Worm (Caenorhabditis elegans) whole organism, young adult: ENCODE data around the gene Y73B3B.1.
"Not testable (repeated sequence)": the region's sequence is repeated elsewhere in the genome, so short reads cannot be mapped to it uniquely, and the experiment has no call there.

Source experiments
- Y67H2A.10 ChIP-seq: fragments of 200-800 bp; sonication (Bioruptor generic); conservative IDR thresholded peaks from 2 replicates; pipeline ENCODE4 v1.3.6; 2022; ENCODE audit warnings: missing genetic modification reagents, missing genetic modification characterization, missing compliant biosample characterization
- Y79H2A.3 ChIP-seq: fragments of 200-800 bp; sonication (Bioruptor generic); conservative IDR thresholded peaks from 2 replicates; pipeline ENCODE4 v1.3.6; 2022; ENCODE audit warnings: missing genetic modification reagents, missing genetic modification characterization, missing compliant biosample characterization
- akir-1 ChIP-seq: fragments of 200-800 bp; sonication (Bioruptor generic); optimal IDR thresholded peaks from 2 replicates; lab custom pipeline; 2018; ENCODE audit warnings: mild to moderate bottlenecking, missing genetic modification characterization, moderate library complexity, missing compliant biosample characterization
- ama-1 ChIP-seq, 3 experiments: fragments of 150-350 bp in 1 of 3; sonication (generic microtip) in 2 of 3; optimal IDR thresholded peaks; 2 replicates each; lab custom pipeline; 2014 to 2018; ENCODE audit warnings: missing biosample characterization in 2 of 3, missing genetic modification characterization in 2 of 3, missing genetic modification reagents in 2 of 3
- cebp-2 ChIP-seq: fragments of 200-800 bp; sonication (Bioruptor generic); IDR thresholded peaks from 2 replicates; pipeline ENCODE4 v1.3.6; 2022; ENCODE audit warnings: missing genetic modification characterization, missing compliant biosample characterization
- ceh-58 ChIP-seq: fragments of 200-800 bp; sonication (Bioruptor generic); IDR thresholded peaks from 2 replicates; pipeline ENCODE4 v1.3.6; 2022; ENCODE audit warnings: missing genetic modification characterization, missing compliant biosample characterization
- dox-1 ChIP-seq: fragments of 200-800 bp; sonication (Bioruptor generic); IDR thresholded peaks from 2 replicates; pipeline ENCODE4 v1.3.6; 2022; ENCODE audit warnings: missing genetic modification reagents, missing genetic modification characterization, missing compliant biosample characterization
- him-1 ChIP-seq: sonication (generic microtip); optimal IDR thresholded peaks from 2 replicates; lab custom pipeline; 2016; ENCODE audit warnings: missing genotype, missing genetic modification reagents, missing genetic modification characterization, missing compliant biosample characterization
- hmg-20 ChIP-seq: fragments of 200-800 bp; sonication (Bioruptor generic); IDR thresholded peaks from 2 replicates; pipeline ENCODE4 v1.3.6; 2022; ENCODE audit warnings: missing genetic modification reagents, missing genetic modification characterization, missing compliant biosample characterization
- pbrm-1 ChIP-seq: fragments of 200-800 bp; sonication (Bioruptor generic); IDR thresholded peaks from 2 replicates; pipeline ENCODE4 v1.3.6; 2022; ENCODE audit warnings: missing genetic modification reagents, missing genetic modification characterization, missing compliant biosample characterization
- snpc-4 ChIP-seq, 5 experiments: fragments of 150-350 bp in 1 of 5; sonication (generic microtip) in 4 of 5; optimal IDR thresholded peaks; 2 replicates each; lab custom pipeline; 2014 to 2018; ENCODE audit warnings: missing genetic modification characterization in 5 of 5, missing biosample characterization in 3 of 5, antibody characterized with exemption in 2 of 5, mild to moderate bottlenecking in 2 of 5, missing compliant biosample characterization in 2 of 5, missing genotype in 2 of 5, moderate library complexity in 2 of 5, missing genetic modification reagents in 1 of 5
- tlf-1 ChIP-seq: fragments of 200-800 bp; sonication (Bioruptor generic); optimal IDR thresholded peaks from 2 replicates; lab custom pipeline; 2018; ENCODE audit warnings: mild to moderate bottlenecking, missing genetic modification characterization, missing compliant biosample characterization

- not testable (repeated sequence) for TF ChIP-seq cebp-2 (GFP tag; lab: Robert Waterston, UW); akir-1 (GFP tag; lab: Kevin White, UChicago); hmg-20 (GFP tag; lab: Robert Waterston, UW); dox-1 (GFP tag; lab: Robert Waterston, UW); ama-1 (optimal IDR thresholded peaks at IDR 0.05; lab: Kevin White, UChicago); ama-1 (GFP tag; optimal IDR thresholded peaks at IDR 0.05; lab: Kevin White, UChicago); Y67H2A.10 (GFP tag; lab: Robert Waterston, UW); ceh-58; Y79H2A.3 (GFP tag; lab: Robert Waterston, UW); pbrm-1; tlf-1; snpc-4 (GFP tag; optimal IDR thresholded peaks at IDR 0.05; lab: Kevin White, UChicago); snpc-4 (tag; optimal IDR thresholded peaks at IDR 0.05; lab: Kevin White, UChicago); him-1 (tag; lab: Kevin White, UChicago)
Observed at ce11 chrX:163800-164199, 47.2 kb downstream of the Y73B3B.1 start.
